Worm (Caenorhabditis elegans) whole organism, young adult: ENCODE results near the gene R04E5.9.

Experiments
- B0019.2 ChIP-seq: fragments of 200-800 bp; sonication (Bioruptor generic); conservative IDR thresholded peaks from 2 replicates; pipeline ENCODE4 v1.3.6; 2022; ENCODE audit warnings: missing genetic modification reagents, missing genetic modification characterization, missing compliant biosample characterization
- B0035.1 ChIP-seq: sonication (generic microtip); optimal IDR thresholded peaks from 2 replicates; lab custom pipeline; 2016; ENCODE audit warnings: missing genetic modification characterization, mild to moderate bottlenecking, missing compliant biosample characterization, missing genotype, missing genetic modification reagents
- B0261.1 ChIP-seq: sonication (generic microtip); optimal IDR thresholded peaks from 2 replicates; lab custom pipeline; 2016; ENCODE audit warnings: mild to moderate bottlenecking, missing genetic modification characterization, moderate library complexity, missing compliant biosample characterization
- F33H1.4 ChIP-seq: fragments of 200-800 bp; sonication (Bioruptor generic); IDR thresholded peaks from 2 replicates; pipeline ENCODE4 v1.3.6; 2022; ENCODE audit warnings: missing genetic modification reagents, missing genetic modification characterization, missing compliant biosample characterization
- F39B2.1 ChIP-seq: fragments of 200-800 bp; sonication (Bioruptor generic); IDR thresholded peaks from 2 replicates; pipeline ENCODE4 v1.3.6; 2022; ENCODE audit warnings: missing genetic modification reagents, missing genetic modification characterization, missing compliant biosample characterization
- F49E8.2 ChIP-seq: sonication (generic microtip); optimal IDR thresholded peaks from 3 replicates; lab custom pipeline; 2017; ENCODE audit warnings: missing genetic modification characterization, mild to moderate bottlenecking, missing compliant biosample characterization, antibody characterized with exemption, moderate library complexity; ENCODE audit not compliant: insufficient read depth
- F55B11.4 ChIP-seq: sonication (generic microtip); optimal IDR thresholded peaks from 2 replicates; lab custom pipeline; 2016; ENCODE audit warnings: missing compliant biosample characterization, missing genetic modification characterization, borderline replicate concordance; ENCODE audit not compliant: insufficient read depth
- F57A8.1 ChIP-seq: fragments of 200-800 bp; sonication (Bioruptor generic); optimal IDR thresholded peaks from 2 replicates; lab custom pipeline; 2018; ENCODE audit warnings: mild to moderate bottlenecking, missing genetic modification characterization, moderate library complexity, missing compliant biosample characterization
- F57C9.4 ChIP-seq: sonication (generic microtip); optimal IDR thresholded peaks from 2 replicates; lab custom pipeline; 2017; ENCODE audit warnings: mild to moderate bottlenecking, missing genetic modification characterization, missing compliant biosample characterization
- K12H6.12 ChIP-seq: fragments of 200-800 bp; sonication (Bioruptor generic); optimal IDR thresholded peaks from 2 replicates; lab custom pipeline; 2018; ENCODE audit warnings: mild to moderate bottlenecking, missing genetic modification characterization, missing compliant biosample characterization
- Y67H2A.10 ChIP-seq: fragments of 200-800 bp; sonication (Bioruptor generic); conservative IDR thresholded peaks from 2 replicates; pipeline ENCODE4 v1.3.6; 2022; ENCODE audit warnings: missing genetic modification reagents, missing genetic modification characterization, missing compliant biosample characterization
- akir-1 ChIP-seq: fragments of 200-800 bp; sonication (Bioruptor generic); optimal IDR thresholded peaks from 2 replicates; lab custom pipeline; 2018; ENCODE audit warnings: mild to moderate bottlenecking, missing genetic modification characterization, moderate library complexity, missing compliant biosample characterization
- athp-1 ChIP-seq: sonication (generic microtip); optimal IDR thresholded peaks from 2 replicates; lab custom pipeline; 2017; ENCODE audit warnings: mild to moderate bottlenecking, missing genetic modification characterization, missing compliant biosample characterization
- attf-3 ChIP-seq: fragments of 200-800 bp; sonication (Bioruptor generic); conservative IDR thresholded peaks from 2 replicates; pipeline ENCODE4 v1.3.6; 2022; ENCODE audit warnings: missing genetic modification reagents, missing genetic modification characterization, missing compliant biosample characterization
- bed-1 ChIP-seq: fragments of 200-800 bp; sonication (Bioruptor generic); IDR thresholded peaks from 2 replicates; pipeline ENCODE4 v1.3.6; 2022; ENCODE audit warnings: missing genetic modification reagents, missing genetic modification characterization, missing compliant biosample characterization
- ccch-3 ChIP-seq: fragments of 200-800 bp; sonication (Bioruptor generic); optimal IDR thresholded peaks from 2 replicates; lab custom pipeline; 2018; ENCODE audit warnings: mild to moderate bottlenecking, missing genetic modification characterization, missing compliant biosample characterization
- cebp-2 ChIP-seq: fragments of 200-800 bp; sonication (Bioruptor generic); IDR thresholded peaks from 2 replicates; pipeline ENCODE4 v1.3.6; 2022; ENCODE audit warnings: missing genetic modification characterization, missing compliant biosample characterization
- ceh-27 ChIP-seq: fragments of 200-800 bp; sonication (Bioruptor generic); optimal IDR thresholded peaks from 2 replicates; lab custom pipeline; 2018; ENCODE audit warnings: mild to moderate bottlenecking, missing genetic modification characterization, moderate library complexity, missing compliant biosample characterization
- ceh-40 ChIP-seq: fragments of 200-800 bp; sonication (Bioruptor generic); IDR thresholded peaks from 2 replicates; pipeline ENCODE4 v1.3.6; 2022; ENCODE audit warnings: missing genetic modification characterization, missing compliant biosample characterization
- dox-1 ChIP-seq: fragments of 200-800 bp; sonication (Bioruptor generic); IDR thresholded peaks from 2 replicates; pipeline ENCODE4 v1.3.6; 2022; ENCODE audit warnings: missing genetic modification reagents, missing genetic modification characterization, missing compliant biosample characterization
- dpff-1 ChIP-seq: sonication (generic microtip); optimal IDR thresholded peaks from 2 replicates; lab custom pipeline; 2017; ENCODE audit warnings: mild to moderate bottlenecking, missing genetic modification characterization, missing compliant biosample characterization
- efl-1 ChIP-seq: fragments of 150-350 bp; optimal IDR thresholded peaks from 2 replicates; lab custom pipeline; 2014; ENCODE audit warnings: missing biosample characterization, missing genetic modification reagents, missing genetic modification characterization
- egl-44 ChIP-seq: fragments of 200-800 bp; sonication (Bioruptor generic); IDR thresholded peaks from 2 replicates; pipeline ENCODE4 v1.3.6; 2022; ENCODE audit warnings: missing genetic modification reagents, missing genetic modification characterization, missing compliant biosample characterization
- egrh-3 ChIP-seq: fragments of 200-800 bp; sonication (Bioruptor generic); IDR thresholded peaks from 2 replicates; pipeline ENCODE4 v1.3.6; 2022; ENCODE audit warnings: missing genetic modification reagents, missing genetic modification characterization, missing compliant biosample characterization
- ekl-4 ChIP-seq: fragments of 200-800 bp; sonication (Bioruptor generic); IDR thresholded peaks from 2 replicates; pipeline ENCODE4 v1.3.6; 2022; ENCODE audit warnings: missing genetic modification reagents, missing genetic modification characterization, missing compliant biosample characterization
- fkh-3 ChIP-seq: sonication (generic microtip); optimal IDR thresholded peaks from 2 replicates; lab custom pipeline; 2016; ENCODE audit warnings: mild to moderate bottlenecking, missing genetic modification characterization, missing compliant biosample characterization
- gei-17 ChIP-seq: fragments of 200-800 bp; sonication (Bioruptor generic); optimal IDR thresholded peaks from 2 replicates; lab custom pipeline; 2018; ENCODE audit warnings: mild to moderate bottlenecking, missing genetic modification characterization, missing compliant biosample characterization
- him-1 ChIP-seq: sonication (generic microtip); optimal IDR thresholded peaks from 2 replicates; lab custom pipeline; 2016; ENCODE audit warnings: missing genotype, missing genetic modification reagents, missing genetic modification characterization, missing compliant biosample characterization
- hrde-1 ChIP-seq: sonication (generic microtip); optimal IDR thresholded peaks from 2 replicates; lab custom pipeline; 2016; ENCODE audit warnings: missing genetic modification characterization, mild to moderate bottlenecking, missing compliant biosample characterization, moderate library complexity, missing genotype, missing genetic modification reagents, borderline replicate concordance
- hsf-1 ChIP-seq: fragments of 200-800 bp; sonication (Bioruptor generic); IDR thresholded peaks from 2 replicates; pipeline ENCODE4 v1.3.6; 2022; ENCODE audit warnings: missing genetic modification reagents, missing genetic modification characterization, missing compliant biosample characterization
- lag-1 ChIP-seq: fragments of 200-800 bp; sonication (Bioruptor generic); IDR thresholded peaks from 2 replicates; pipeline ENCODE4 v1.3.6; 2022; ENCODE audit warnings: missing genetic modification reagents, missing genetic modification characterization, missing compliant biosample characterization
- let-526 ChIP-seq: fragments of 200-800 bp; sonication (Bioruptor generic); IDR thresholded peaks from 2 replicates; pipeline ENCODE4 v1.3.6; 2022; ENCODE audit warnings: missing genetic modification reagents, missing genetic modification characterization, missing compliant biosample characterization
- lin-26 ChIP-seq: fragments of 200-800 bp; sonication (Bioruptor generic); IDR thresholded peaks from 2 replicates; pipeline ENCODE4 v1.3.6; 2022; ENCODE audit warnings: missing genetic modification reagents, missing genetic modification characterization, missing compliant biosample characterization
- lin-35 ChIP-seq, 3 experiments: fragments of 150-350 bp in 2 of 3; sonication (generic microtip) in 1 of 3; optimal IDR thresholded peaks; 2 replicates each; lab custom pipeline; 2014 to 2018; ENCODE audit warnings: missing biosample characterization in 3 of 3, missing genetic modification characterization in 3 of 3, missing genetic modification reagents in 3 of 3
- lin-40 ChIP-seq: sonication (generic microtip); optimal IDR thresholded peaks from 2 replicates; lab custom pipeline; 2016; ENCODE audit warnings: missing genetic modification characterization, mild to moderate bottlenecking, missing compliant biosample characterization, missing genotype, missing genetic modification reagents
- lir-1 ChIP-seq: fragments of 200-800 bp; sonication (Bioruptor generic); conservative IDR thresholded peaks from 2 replicates; pipeline ENCODE4 v1.3.6; 2022; ENCODE audit warnings: missing genetic modification reagents, missing genetic modification characterization, missing compliant biosample characterization
- lsy-27 ChIP-seq: sonication (generic microtip); optimal IDR thresholded peaks from 2 replicates; lab custom pipeline; 2017; ENCODE audit warnings: missing genetic modification characterization, mild to moderate bottlenecking, missing compliant biosample characterization, antibody characterized with exemption, missing genotype, borderline replicate concordance; ENCODE audit not compliant: insufficient read depth
- nhr-80 ChIP-seq: sonication (generic microtip); optimal IDR thresholded peaks from 2 replicates; lab custom pipeline; 2016; ENCODE audit warnings: missing genetic modification characterization, missing compliant biosample characterization
- nhr-90 ChIP-seq: sonication (generic microtip); optimal IDR thresholded peaks from 2 replicates; lab custom pipeline; 2016; ENCODE audit warnings: missing genotype, mild to moderate bottlenecking, missing genetic modification characterization, missing compliant biosample characterization
- rcor-1 ChIP-seq: fragments of 200-800 bp; sonication (Bioruptor generic); IDR thresholded peaks from 2 replicates; pipeline ENCODE4 v1.3.6; 2022; ENCODE audit warnings: missing genetic modification reagents, missing genetic modification characterization, missing compliant biosample characterization
- repo-1 ChIP-seq: sonication (generic microtip); optimal IDR thresholded peaks from 2 replicates; lab custom pipeline; 2017; ENCODE audit warnings: mild to moderate bottlenecking, missing genetic modification characterization, missing compliant biosample characterization
- sdz-38 ChIP-seq: sonication (generic microtip); optimal IDR thresholded peaks from 2 replicates; lab custom pipeline; 2016; ENCODE audit warnings: missing genotype, missing genetic modification characterization, missing compliant biosample characterization
- xnd-1 ChIP-seq: sonication (generic microtip); optimal IDR thresholded peaks from 2 replicates; lab custom pipeline; 2016; ENCODE audit warnings: missing genotype, missing genetic modification reagents, missing genetic modification characterization, missing compliant biosample characterization
- zfh-2 ChIP-seq: fragments of 200-800 bp; sonication (Bioruptor generic); conservative IDR thresholded peaks from 2 replicates; pipeline ENCODE4 v1.3.6; 2022; ENCODE audit warnings: missing genetic modification reagents, missing genetic modification characterization, missing compliant biosample characterization
- zim-3 ChIP-seq: sonication (generic microtip); optimal IDR thresholded peaks from 2 replicates; lab custom pipeline; 2017; ENCODE audit warnings: mild to moderate bottlenecking, missing genetic modification characterization, moderate library complexity, missing compliant biosample characterization
- ztf-25 ChIP-seq: fragments of 200-800 bp; sonication (Bioruptor generic); IDR thresholded peaks from 2 replicates; pipeline ENCODE4 v1.3.6; 2022; ENCODE audit warnings: missing genetic modification reagents, missing genetic modification characterization, missing compliant biosample characterization
- ztf-26 ChIP-seq: sonication (generic microtip); optimal IDR thresholded peaks from 2 replicates; lab custom pipeline; 2017; ENCODE audit warnings: missing genetic modification characterization, missing compliant biosample characterization
- ztf-3 ChIP-seq: fragments of 200-800 bp; sonication (Bioruptor generic); optimal IDR thresholded peaks from 2 replicates; lab custom pipeline; 2018; ENCODE audit warnings: mild to moderate bottlenecking, missing genetic modification characterization, missing compliant biosample characterization
- ztf-6 ChIP-seq: fragments of 200-800 bp; sonication (Bioruptor generic); IDR thresholded peaks from 2 replicates; pipeline ENCODE4 v1.3.6; 2022; ENCODE audit warnings: missing genetic modification reagents, missing genetic modification characterization, missing compliant biosample characterization

The R04E5.9 gene

DNA sequence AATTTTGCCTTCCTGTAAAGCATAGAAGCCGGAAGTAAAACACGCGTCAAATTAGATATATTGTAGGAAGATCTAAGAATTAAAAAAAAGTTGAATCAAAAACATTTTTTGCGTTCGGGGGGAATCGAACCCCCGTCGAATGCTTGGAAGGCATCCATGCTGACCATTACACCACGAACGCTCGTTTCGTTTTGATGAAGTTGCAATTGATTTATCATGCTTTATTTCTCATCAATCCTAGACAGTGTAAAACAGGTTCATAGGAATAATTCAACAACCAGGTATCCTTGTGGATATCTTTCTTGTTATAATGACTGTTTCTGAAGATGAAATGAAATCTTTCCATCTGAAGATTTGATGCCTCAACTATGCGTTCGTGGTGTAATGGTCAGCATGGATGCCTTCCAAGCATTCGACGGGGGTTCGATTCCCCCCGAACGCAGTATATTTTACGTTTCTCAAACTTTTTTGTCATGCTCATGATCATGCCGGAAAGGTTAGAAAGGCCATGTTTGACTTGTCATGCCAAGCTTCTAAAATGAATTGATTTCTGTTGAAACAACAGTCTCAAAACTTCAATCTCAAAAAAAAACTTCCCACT, 9.0 kb upstream of the R04E5.9 start (continued):
- TF ChIP-seq F49E8.2 (no peak), efl-1 (no peak), B0035.1 (tag; lab: Kevin White, UChicago) (no peak), ceh-27 (GFP tag; lab: Kevin White, UChicago) (no peak), F55B11.4 (no peak), ekl-4 (no peak), cebp-2 (no peak), nhr-90 (tag; lab: Kevin White, UChicago) (peak; percentile 58), ztf-25 (GFP tag; lab: Robert Waterston, UW) (no peak), lir-1 (GFP tag; lab: Robert Waterston, UW) (no peak), F57C9.4 (tag; lab: Kevin White, UChicago) (no peak), B0019.2 (GFP tag; lab: Robert Waterston, UW) (no peak), ztf-3 (GFP tag; lab: Kevin White, UChicago) (no peak), lag-1 (GFP tag; lab: Robert Waterston, UW) (no peak), sdz-38 (tag; lab: Kevin White, UChicago) (no peak), attf-3 (GFP tag; lab: Robert Waterston, UW) (no peak), xnd-1 (tag; lab: Kevin White, UChicago) (no peak), F39B2.1 (GFP tag; lab: Robert Waterston, UW) (no peak), dox-1 (GFP tag; lab: Robert Waterston, UW) (no peak), him-1 (tag; lab: Kevin White, UChicago) (peak; percentile 24), Y67H2A.10 (no peak), let-526 (GFP tag; lab: Robert Waterston, UW) (no peak), ccch-3 (GFP tag; lab: Kevin White, UChicago) (no peak), lin-40 (tag; lab: Kevin White, UChicago) (peak; percentile 54), bed-1 (no peak), akir-1 (GFP tag; lab: Kevin White, UChicago) (no peak), F57A8.1 (GFP tag; lab: Kevin White, UChicago) (no peak), hsf-1 (GFP tag; lab: Robert Waterston, UW) (no peak), zfh-2 (GFP tag; lab: Robert Waterston, UW) (no peak), egrh-3 (GFP tag; lab: Robert Waterston, UW) (no peak), ztf-6 (GFP tag; lab: Robert Waterston, UW) (no peak), ztf-26 (peak; percentile 22), repo-1 (no peak), lin-26 (GFP tag; lab: Robert Waterston, UW) (peak; percentile 89), lin-35 (GFP tag; optimal IDR thresholded peaks at IDR 0.05; lab: Kevin White, UChicago) (no peak), B0261.1 (tag; lab: Kevin White, UChicago) (peak; percentile 75), nhr-80 (tag; lab: Kevin White, UChicago) (peak; percentile 26), fkh-3 (tag; lab: Kevin White, UChicago) (no peak), egl-44 (GFP tag; lab: Robert Waterston, UW) (no peak), hrde-1 (no peak), F33H1.4 (GFP tag; lab: Robert Waterston, UW) (no peak), lsy-27 (tag; lab: Kevin White, UChicago) (peak; percentile 59), gei-17 (GFP tag; lab: Kevin White, UChicago) (no peak), dpff-1 (tag; lab: Kevin White, UChicago) (no peak), athp-1 (no peak), zim-3 (tag; lab: Kevin White, UChicago) (no peak), ceh-40 (no peak), rcor-1 (GFP tag; lab: Robert Waterston, UW) (no peak), K12H6.12 (no peak)
